Fruit fly (Drosophila melanogaster): ENCODE data around the gene csw.

DNA sequence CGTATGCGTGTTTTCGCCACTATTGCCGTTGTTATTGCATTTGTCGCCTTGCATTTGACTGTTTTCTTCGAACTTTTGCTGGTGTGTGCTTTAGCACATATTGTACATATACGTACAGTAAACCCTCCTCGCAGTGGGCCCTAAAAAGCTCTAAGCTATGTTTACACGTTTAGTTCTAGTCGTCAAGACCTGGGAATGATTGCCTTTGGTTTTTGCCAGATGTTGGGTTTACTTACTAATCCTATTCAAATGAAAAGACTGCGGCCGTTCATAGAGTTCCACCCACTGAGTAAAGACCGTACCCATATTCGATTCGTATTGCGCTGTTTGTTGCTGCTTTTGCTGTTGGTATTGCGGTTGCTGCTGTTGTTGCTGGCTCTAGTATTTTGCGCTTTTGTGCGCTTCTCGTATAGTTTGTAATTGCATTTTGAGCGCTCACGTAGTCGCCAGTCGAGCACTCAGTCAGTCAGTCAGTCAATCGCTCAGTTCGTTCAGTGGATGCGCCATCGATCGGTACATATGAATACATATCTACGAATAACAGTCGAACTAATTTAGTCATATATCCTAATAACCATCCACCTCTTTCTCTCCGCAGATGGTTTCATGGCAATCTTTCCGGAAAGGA, 13.9 kb downstream of the csw start:
- no peak for TF ChIP-seq Myc (optimal IDR thresholded peaks at IDR 0.05)
- TF ChIP-seq ttk (optimal IDR thresholded peaks at IDR 0.05) = no peak

Measured in Kc167 (cell line).